Worm (Caenorhabditis elegans): ENCODE measurements around the gene tbc-20.

- TF ChIP-seq ama-1 (optimal IDR thresholded peaks at IDR 0.05): no peak
- no peak for TF ChIP-seq flt-1 (GFP tag; IDR thresholded peaks at IDR 0.05)
- no peak for TF ChIP-seq ceh-13 (GFP tag; optimal IDR thresholded peaks at IDR 0.05)
- TF ChIP-seq B0310.2 (tag; optimal IDR thresholded peaks at IDR 0.05): no peak
Observed at ce11 chrII:14792470-14792869, 5.8 kb upstream of the tbc-20 start.

All from whole organism, early embryonic.